Fruit fly (Drosophila melanogaster): ENCODE data around the gene CG31140.

DNA sequence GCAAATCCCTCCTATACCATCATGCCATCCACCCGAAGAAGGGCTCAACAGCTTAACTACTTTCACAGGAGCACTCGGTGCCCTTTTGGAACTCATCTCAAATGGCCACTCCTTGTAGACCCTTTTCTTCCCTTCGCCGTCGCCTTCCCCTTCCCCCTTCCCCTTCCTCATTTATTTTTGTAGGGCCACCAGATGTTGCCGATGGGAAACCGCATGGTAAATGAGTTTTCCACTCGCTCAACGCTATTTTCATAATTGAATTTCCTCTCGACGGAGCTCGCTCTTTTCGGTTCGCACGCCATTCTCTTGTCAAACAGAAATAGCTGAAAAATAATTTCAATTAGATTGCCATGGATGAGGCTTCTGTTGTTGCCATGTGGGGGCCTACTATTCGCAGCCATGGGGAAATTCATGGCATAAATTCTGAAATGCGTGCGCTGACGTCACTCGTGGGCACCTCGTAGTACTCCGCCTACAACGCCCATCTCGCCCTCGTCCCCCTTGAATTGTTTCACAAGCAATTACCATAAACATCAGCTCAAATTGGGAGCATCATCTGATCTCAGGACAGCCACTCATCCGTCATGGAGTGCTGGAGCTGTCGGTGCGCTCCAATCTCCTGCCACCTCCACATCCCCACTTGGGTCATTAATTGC is 49.2 kb downstream of the CG31140 start:
- TF ChIP-seq pdm3 (GFP tag; optimal IDR thresholded peaks at IDR 0.05): no peak
- no peak for TF ChIP-seq acj6 (GFP tag; optimal IDR thresholded peaks at IDR 0.05)
- no peak for TF ChIP-seq esn (GFP tag; optimal IDR thresholded peaks at IDR 0.05)
- no peak for TF ChIP-seq CG6854 (GFP tag; optimal IDR thresholded peaks at IDR 0.05)
- no peak for TF ChIP-seq cyc (GFP tag; optimal IDR thresholded peaks at IDR 0.05)
- no peak for TF ChIP-seq Hr38 (GFP tag; optimal IDR thresholded peaks at IDR 0.05)
- TF ChIP-seq CG7368 (GFP tag; optimal IDR thresholded peaks at IDR 0.05): no peak
- no peak for TF ChIP-seq CG16779 (tag; optimal IDR thresholded peaks at IDR 0.05)
- no peak for TF ChIP-seq CG10631 (GFP tag; optimal IDR thresholded peaks at IDR 0.05)
- TF ChIP-seq Sox15 (GFP tag; optimal IDR thresholded peaks at IDR 0.05): no peak
- no peak for TF ChIP-seq CG15336 (GFP tag; IDR thresholded peaks at IDR 0.05)
